Worm (Caenorhabditis elegans) whole organism, L1 larva: ENCODE data around the gene col-153.

Source experiments
- F16B12.6 ChIP-seq: fragments of 150-350 bp; optimal IDR thresholded peaks from 2 replicates; lab custom pipeline; 2014; ENCODE audit warnings: missing biosample characterization, missing genetic modification characterization
- alr-1 ChIP-seq: fragments of 200-800 bp; sonication (Bioruptor generic); optimal IDR thresholded peaks from 2 replicates; lab custom pipeline; 2018; ENCODE audit warnings: borderline replicate concordance, mild to moderate bottlenecking, missing genetic modification characterization, missing compliant biosample characterization
- ama-1 ChIP-seq: fragments of 150-350 bp; optimal IDR thresholded peaks from 2 replicates; lab custom pipeline; 2014
- ceh-63 ChIP-seq: fragments of 200-800 bp; sonication (Bioruptor generic); optimal IDR thresholded peaks from 2 replicates; lab custom pipeline; 2018; ENCODE audit warnings: mild to moderate bottlenecking, missing genetic modification characterization, missing compliant biosample characterization
- ceh-8 ChIP-seq: fragments of 200-800 bp; sonication (Bioruptor generic); optimal IDR thresholded peaks from 2 replicates; lab custom pipeline; 2018; ENCODE audit warnings: mild to moderate bottlenecking, missing genetic modification characterization, moderate library complexity, missing compliant biosample characterization
- ceh-82 ChIP-seq, 3 experiments: fragments of 150-350 bp in 1 of 3; sonication (generic microtip) in 2 of 3; optimal IDR thresholded peaks; 2 replicates each; lab custom pipeline; 2014 to 2017; ENCODE audit warnings: missing biosample characterization in 3 of 3, missing genetic modification characterization in 3 of 3
- ces-1 ChIP-seq: fragments of 150-350 bp; optimal IDR thresholded peaks from 2 replicates; lab custom pipeline; 2014; ENCODE audit warnings: missing biosample characterization, missing genetic modification reagents, missing genetic modification characterization
- efl-1 ChIP-seq, 4 experiments: fragments of 150-350 bp; optimal IDR thresholded peaks in 3 of 4; peaks in 1 of 4; 1 replicate in 1 of 4; 2 replicates in 3 of 4; lab custom pipeline; 2014; ENCODE audit warnings: missing biosample characterization in 2 of 4, missing genetic modification characterization in 2 of 4, missing genetic modification reagents in 2 of 4
- elt-3 ChIP-seq, 6 experiments: fragments of 150-350 bp in 1 of 6; sonication (generic microtip); optimal IDR thresholded peaks; 2 replicates each; lab custom pipeline; 2017 to 2018; ENCODE audit warnings: missing biosample characterization in 6 of 6, missing genetic modification characterization in 6 of 6, inconsistent platforms in 1 of 6
- ets-5 ChIP-seq: fragments of 200-800 bp; sonication (Bioruptor generic); IDR thresholded peaks from 2 replicates; pipeline ENCODE4 v1.3.6; 2022; ENCODE audit warnings: missing genetic modification characterization, missing compliant biosample characterization
- fkh-10 ChIP-seq: sonication (generic microtip); optimal IDR thresholded peaks from 2 replicates; lab custom pipeline; 2017; ENCODE audit warnings: missing biosample characterization, missing genetic modification reagents, missing genetic modification characterization
- fkh-4 ChIP-seq: sonication (generic microtip); optimal IDR thresholded peaks from 2 replicates; lab custom pipeline; 2016; ENCODE audit warnings: missing compliant biosample characterization, missing genetic modification characterization, borderline replicate concordance
- fkh-8 ChIP-seq: sonication (generic microtip); optimal IDR thresholded peaks from 2 replicates; lab custom pipeline; 2016; ENCODE audit warnings: mild to moderate bottlenecking, missing genetic modification characterization, missing compliant biosample characterization
- fos-1 ChIP-seq: fragments of 150-350 bp; optimal IDR thresholded peaks from 2 replicates; lab custom pipeline; 2014; ENCODE audit warnings: missing biosample characterization, missing genetic modification characterization
- hlh-4 ChIP-seq: sonication (generic microtip); optimal IDR thresholded peaks from 2 replicates; lab custom pipeline; 2016; ENCODE audit warnings: mild to moderate bottlenecking, missing genetic modification characterization, missing compliant biosample characterization
- hpl-2 ChIP-seq: fragments of 150-350 bp; optimal IDR thresholded peaks from 2 replicates; lab custom pipeline; 2014; ENCODE audit warnings: missing biosample characterization, missing genetic modification reagents, missing genetic modification characterization
- irx-1 ChIP-seq: sonication (generic microtip); optimal IDR thresholded peaks from 2 replicates; lab custom pipeline; 2016; ENCODE audit warnings: missing genetic modification characterization, missing compliant biosample characterization
- lin-13 ChIP-seq: fragments of 150-350 bp; optimal IDR thresholded peaks from 2 replicates; lab custom pipeline; 2014; ENCODE audit warnings: missing biosample characterization, missing genetic modification reagents, missing genetic modification characterization
- lin-14 ChIP-seq: fragments of 200-800 bp; sonication (Bioruptor generic); optimal IDR thresholded peaks from 2 replicates; lab custom pipeline; 2018; ENCODE audit warnings: mild to moderate bottlenecking, missing genetic modification characterization, moderate library complexity, missing compliant biosample characterization
- lin-15B ChIP-seq: fragments of 150-350 bp; sonication (generic microtip); optimal IDR thresholded peaks from 3 replicates; lab custom pipeline; 2014; ENCODE audit warnings: missing biosample characterization, missing genetic modification characterization
- lin-35 ChIP-seq, 2 experiments: fragments of 150-350 bp; optimal IDR thresholded peaks; 2 replicates each; lab custom pipeline; 2014; ENCODE audit warnings: missing biosample characterization in 2 of 2, missing genetic modification characterization in 2 of 2, missing genetic modification reagents in 2 of 2
- lir-3 ChIP-seq: sonication (generic microtip); optimal IDR thresholded peaks from 2 replicates; lab custom pipeline; 2016; ENCODE audit warnings: mild to moderate bottlenecking, missing genetic modification characterization, moderate library complexity, missing compliant biosample characterization; ENCODE audit not compliant: poor library complexity
- lsy-2 ChIP-seq, 2 experiments: fragments of 150-350 bp; optimal IDR thresholded peaks; 2 replicates each; lab custom pipeline; 2014; ENCODE audit warnings: missing biosample characterization in 2 of 2, missing genetic modification characterization in 2 of 2
- mdl-1 ChIP-seq, 2 experiments: fragments of 150-350 bp; optimal IDR thresholded peaks; 2 replicates each; lab custom pipeline; 2014 to 2017; ENCODE audit warnings: missing biosample characterization in 2 of 2, missing genetic modification characterization in 2 of 2, inconsistent platforms in 1 of 2
- nhr-11 ChIP-seq: fragments of 150-350 bp; optimal IDR thresholded peaks from 2 replicates; lab custom pipeline; 2014; ENCODE audit warnings: missing biosample characterization, missing genetic modification characterization
- nhr-19 ChIP-seq: fragments of 200-800 bp; sonication (Bioruptor generic); conservative IDR thresholded peaks from 2 replicates; pipeline ENCODE4 v1.3.6; 2022; ENCODE audit warnings: missing genetic modification characterization, missing compliant biosample characterization
- nhr-237 ChIP-seq: fragments of 150-350 bp; optimal IDR thresholded peaks from 2 replicates; lab custom pipeline; 2014; ENCODE audit warnings: missing biosample characterization, missing genetic modification characterization
- nhr-28 ChIP-seq: fragments of 150-350 bp; optimal IDR thresholded peaks from 2 replicates; lab custom pipeline; 2014; ENCODE audit warnings: missing biosample characterization, missing genetic modification characterization
- nhr-47 ChIP-seq: sonication (generic microtip); optimal IDR thresholded peaks from 2 replicates; lab custom pipeline; 2016; ENCODE audit warnings: mild to moderate bottlenecking, missing genetic modification characterization, moderate library complexity, missing compliant biosample characterization
- nhr-71 ChIP-seq: sonication (generic microtip); optimal IDR thresholded peaks from 2 replicates; lab custom pipeline; 2016; ENCODE audit warnings: mild to moderate bottlenecking, missing genetic modification characterization, moderate library complexity, missing compliant biosample characterization
- nhr-76 ChIP-seq: sonication (generic microtip); optimal IDR thresholded peaks from 2 replicates; lab custom pipeline; 2017; ENCODE audit warnings: missing biosample characterization, missing genetic modification characterization
- nhr-84 ChIP-seq: sonication (generic microtip); optimal IDR thresholded peaks from 2 replicates; lab custom pipeline; 2017; ENCODE audit warnings: missing biosample characterization, missing genetic modification characterization
- nhr-85 ChIP-seq: sonication (generic microtip); peaks from one replicate; lab custom pipeline; 2016; ENCODE audit warnings: missing genetic modification characterization, inconsistent platforms, missing compliant biosample characterization
- pag-3 ChIP-seq: sonication (generic microtip); optimal IDR thresholded peaks from 2 replicates; lab custom pipeline; 2017; ENCODE audit warnings: missing genetic modification characterization, mild to moderate bottlenecking, missing compliant biosample characterization, antibody characterized with exemption, borderline replicate concordance; ENCODE audit not compliant: insufficient read depth
- sox-4 ChIP-seq: sonication (generic microtip); optimal IDR thresholded peaks from 2 replicates; lab custom pipeline; 2016; ENCODE audit warnings: missing genetic modification characterization, missing compliant biosample characterization
- sup-37 ChIP-seq: fragments of 200-800 bp; sonication (Bioruptor generic); optimal IDR thresholded peaks from 2 replicates; lab custom pipeline; 2018; ENCODE audit warnings: mild to moderate bottlenecking, missing genetic modification characterization, missing compliant biosample characterization
- swsn-7 ChIP-seq: sonication (generic microtip); optimal IDR thresholded peaks from 2 replicates; lab custom pipeline; 2016; ENCODE audit warnings: missing genetic modification characterization, missing compliant biosample characterization
- tbx-2 ChIP-seq: sonication (generic microtip); optimal IDR thresholded peaks from 2 replicates; lab custom pipeline; 2016; ENCODE audit warnings: missing genetic modification characterization, missing compliant biosample characterization
- zip-4 ChIP-seq: fragments of 200-800 bp; sonication (Bioruptor generic); optimal IDR thresholded peaks from 2 replicates; lab custom pipeline; 2018; ENCODE audit warnings: mild to moderate bottlenecking, missing genetic modification characterization, moderate library complexity, missing compliant biosample characterization
- ztf-11 ChIP-seq, 2 experiments: sonication (generic microtip); optimal IDR thresholded peaks; 2 replicates each; lab custom pipeline; 2016 to 2017; ENCODE audit warnings: missing genetic modification characterization in 2 of 2, missing biosample characterization in 1 of 2, missing compliant biosample characterization in 1 of 2
- ztf-4 ChIP-seq: fragments of 150-350 bp; optimal IDR thresholded peaks from 2 replicates; lab custom pipeline; 2014; ENCODE audit warnings: missing biosample characterization, missing genetic modification characterization

col-153 gene

DNA sequence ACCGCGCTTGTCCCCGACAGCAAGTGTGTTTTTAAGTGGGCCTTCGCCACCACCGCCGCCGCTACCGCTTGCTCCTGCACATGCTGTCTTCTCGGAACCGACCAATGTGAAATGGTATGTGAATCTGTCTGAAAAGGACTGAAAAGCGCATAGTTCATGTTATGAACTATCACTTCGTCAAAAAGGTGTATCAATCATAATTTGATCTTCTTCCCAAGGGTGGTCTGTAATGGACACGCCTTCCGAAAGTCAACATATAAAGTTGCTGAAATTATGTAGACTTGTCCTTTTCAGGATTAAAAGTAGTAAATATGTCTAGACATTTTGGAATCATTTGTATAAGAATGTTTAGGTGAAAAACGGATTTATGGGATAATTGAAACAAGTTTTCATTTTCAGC, 7.5 kb upstream of the col-153 start, which contains the start of gene zip-9:
Gene zip-9, plus strand, starts transcription at position 301 of the 400 bp plus-strand sequence.
- TF ChIP-seq ztf-11 (tag; optimal IDR thresholded peaks at IDR 0.05; lab: Kevin White, UChicago) (no peak), sox-4 (no peak), efl-1 (optimal IDR thresholded peaks at IDR 0.05; lab: Kevin White, UChicago) (no peak), efl-1 (GFP tag; optimal IDR thresholded peaks at IDR 0.05 in 1 of 2; lab: Kevin White, UChicago) (peak in 1 of 2 experiments; percentile 20)
- TF ChIP-seq, all 84 proteins: peak for 1

DNA sequence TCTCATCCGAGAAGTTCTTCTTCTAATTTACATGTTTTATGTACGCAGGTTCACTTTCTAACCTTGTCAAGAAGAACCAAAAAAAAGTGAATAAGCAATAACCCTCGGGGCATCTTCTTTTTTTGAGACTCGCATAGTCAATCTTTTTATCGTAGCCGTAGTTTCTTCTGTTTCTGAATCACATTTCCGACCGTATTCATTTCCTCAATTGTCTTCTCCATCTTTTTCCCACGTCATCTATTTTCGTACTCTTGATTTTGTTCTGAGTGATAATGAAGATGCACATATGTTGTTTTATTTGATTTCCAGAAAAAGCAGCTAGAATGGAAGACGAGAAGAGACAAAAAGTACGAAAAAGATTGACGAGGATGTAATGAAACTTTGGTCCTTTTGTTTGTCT, 4.7 kb upstream of the col-153 start:
- TF ChIP-seq lsy-2 (tag; optimal IDR thresholded peaks at IDR 0.05; lab: Kevin White, UChicago) (peak in 1 of 2 experiments; percentile 24), fkh-10 (GFP tag; lab: Kevin White, UChicago) (peak; percentile 82), pag-3 (tag; lab: Kevin White, UChicago) (no peak), swsn-7 (no peak), ces-1 (GFP tag; lab: Kevin White, UChicago) (peak; percentile 5), lin-14 (GFP tag; lab: Kevin White, UChicago) (peak; percentile 57)

DNA sequence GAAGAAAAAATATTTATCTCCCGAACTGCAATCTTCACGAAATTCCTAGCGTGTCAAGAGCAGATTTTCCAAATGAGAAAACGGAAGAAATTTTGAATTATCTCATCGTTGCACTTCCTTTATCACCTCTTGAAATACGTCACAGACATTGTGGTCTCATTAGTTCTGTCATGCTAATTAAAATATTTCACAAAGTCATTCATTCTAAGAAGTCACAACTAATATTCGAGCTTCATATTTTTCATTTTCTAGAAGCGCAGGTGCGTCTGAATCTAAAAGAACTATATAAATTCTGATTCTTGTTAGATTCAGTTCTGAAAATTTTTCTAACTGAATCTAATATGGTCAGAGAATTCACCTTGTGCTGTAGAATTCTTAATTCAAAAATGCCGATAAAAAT, 2.4 kb upstream of the col-153 start:
- TF ChIP-seq fkh-8 (tag; lab: Kevin White, UChicago) (peak; percentile 64), ztf-4 (tag; lab: Kevin White, UChicago) (no peak), nhr-84 (tag; lab: Kevin White, UChicago) (no peak), nhr-47 (tag; lab: Kevin White, UChicago) (peak; percentile 38), ceh-8 (GFP tag; lab: Kevin White, UChicago) (peak; percentile 67), nhr-19 (GFP tag; lab: Robert Waterston, UW) (no peak), nhr-71 (peak; percentile 55), fkh-10 (GFP tag; lab: Kevin White, UChicago) (peak; percentile 33)
- TF ChIP-seq, all 84 proteins: peak for 5

DNA sequence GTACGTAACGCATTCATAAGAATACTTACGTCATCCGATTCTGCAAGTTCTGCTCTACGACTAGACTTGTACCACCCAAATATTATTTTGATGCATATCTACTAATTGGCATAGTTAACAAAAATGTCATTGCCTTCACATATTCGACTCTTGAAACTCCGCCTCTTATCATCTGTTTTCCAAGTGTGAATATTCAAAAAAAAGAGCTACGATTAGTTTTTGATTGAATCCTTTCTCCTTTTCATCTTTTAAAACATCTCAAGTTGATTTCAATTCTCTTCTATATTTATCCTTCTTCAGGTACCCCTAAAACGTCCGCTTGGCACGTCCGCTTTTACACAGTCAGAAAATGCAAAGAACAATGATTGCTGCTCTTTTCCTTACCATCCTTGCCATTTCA, 1.7 kb upstream of the col-153 start, which contains the start of gene F17C11.2:
Gene F17C11.2, plus strand, starts transcription at position 301 of the 400 bp plus-strand sequence.
- TF ChIP-seq ceh-82 (tag; optimal IDR thresholded peaks at IDR 0.05; lab: Kevin White, UChicago) = no peak
- TF ChIP-seq efl-1 (optimal IDR thresholded peaks at IDR 0.05; lab: Kevin White, UChicago) = no peak
- TF ChIP-seq efl-1 (GFP tag; optimal IDR thresholded peaks at IDR 0.05 in 1 of 2; lab: Kevin White, UChicago) = peak in 1 of 2 experiments; percentile 3

DNA sequence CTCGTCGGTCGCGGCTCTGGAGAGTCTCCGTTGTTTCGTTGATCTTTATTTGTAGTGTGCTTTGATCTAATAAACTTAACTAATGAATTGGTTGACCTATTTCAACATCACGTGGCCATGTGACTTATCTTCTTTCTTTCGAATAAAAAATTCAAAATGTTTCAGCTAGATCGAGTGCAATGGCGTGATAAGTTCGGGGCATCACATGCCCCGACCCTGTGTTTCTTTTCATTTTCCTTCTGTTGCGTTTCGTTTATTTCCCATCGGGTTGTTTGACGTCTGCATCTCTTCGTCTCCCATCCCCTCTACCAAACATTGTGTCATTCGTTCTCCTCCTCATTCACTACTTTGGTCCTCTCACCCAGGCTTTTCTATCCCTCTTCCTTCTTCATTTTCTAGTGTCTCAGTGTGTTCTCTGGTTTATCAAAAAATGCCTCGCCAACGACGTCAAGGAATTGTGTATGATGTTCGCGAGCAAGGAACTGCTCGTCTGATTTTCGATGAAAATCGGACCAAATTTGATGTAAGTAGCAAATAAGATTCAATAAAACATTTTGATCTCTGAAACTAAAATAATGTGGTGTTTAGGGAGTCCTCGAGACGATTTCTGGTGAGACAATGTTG, 2.2 kb downstream of the col-153 start, which contains the start of gene F17C11.4:
Gene F17C11.4, plus strand, starts transcription at position 206 of the 624 bp plus-strand sequence.
- TF ChIP-seq hpl-2 = no peak
- TF ChIP-seq zip-4 (GFP tag; lab: Kevin White, UChicago) = peak; percentile 21
- peak; percentile 35 for TF ChIP-seq fkh-10 (GFP tag; lab: Kevin White, UChicago)
- peak; percentile 78 for TF ChIP-seq lir-3 (tag; lab: Kevin White, UChicago)
- no peak for TF ChIP-seq fkh-4 (tag; lab: Kevin White, UChicago)
- peak; percentile 84 for TF ChIP-seq ztf-4 (tag; lab: Kevin White, UChicago)
- TF ChIP-seq lin-35 (GFP tag; optimal IDR thresholded peaks at IDR 0.05; lab: Kevin White, UChicago) = peak; percentile 69 to 78
- peak; percentile 42 for TF ChIP-seq nhr-11 (tag; lab: Kevin White, UChicago)
- no peak for TF ChIP-seq nhr-76 (tag; lab: Kevin White, UChicago)
- TF ChIP-seq irx-1 (tag; lab: Kevin White, UChicago) = peak; percentile 72
- no peak for TF ChIP-seq alr-1 (tag; lab: Kevin White, UChicago)
- TF ChIP-seq ceh-63 (GFP tag; lab: Kevin White, UChicago) = no peak
- no peak for TF ChIP-seq F16B12.6 (tag; lab: Kevin White, UChicago)
- no peak for TF ChIP-seq nhr-28 (tag; lab: Kevin White, UChicago)
- TF ChIP-seq nhr-237 = no peak
- peak; percentile 98 for TF ChIP-seq nhr-85 (tag; lab: Kevin White, UChicago)
- TF ChIP-seq lin-15B (tag; lab: Kevin White, UChicago) = no peak
- TF ChIP-seq tbx-2 = peak; percentile 88
- TF ChIP-seq pag-3 (tag; lab: Kevin White, UChicago) = peak; percentile 70
- TF ChIP-seq ets-5 (GFP tag; lab: Robert Waterston, UW) = no peak
- TF ChIP-seq ama-1 = peak; percentile 52
- TF ChIP-seq elt-3 (tag; optimal IDR thresholded peaks at IDR 0.05; lab: Kevin White, UChicago) = peak in 2 of 6 experiments; percentile 39 to 84
- peak; percentile 47 for TF ChIP-seq fos-1 (tag; lab: Kevin White, UChicago)
- TF ChIP-seq sup-37 (GFP tag; lab: Kevin White, UChicago) = no peak
- TF ChIP-seq hlh-4 (tag; lab: Kevin White, UChicago) = no peak
- TF ChIP-seq lin-13 = peak; percentile 78
- TF ChIP-seq mdl-1 (tag; optimal IDR thresholded peaks at IDR 0.05; lab: Kevin White, UChicago) = peak in 1 of 2 experiments; percentile 97
- peak; percentile 96 for TF ChIP-seq nhr-19 (GFP tag; lab: Robert Waterston, UW)
